Worm (Caenorhabditis elegans): Measurements from ENCODE around the gene wht-3.

ce11 chrIII:4099884-4100596 is 51.4 kb downstream of the wht-3 start:
- TF ChIP-seq M03D4.4 (tag; optimal IDR thresholded peaks at IDR 0.05), result no peak
- peak; percentile 45 for TF ChIP-seq unc-62 (GFP tag; optimal IDR thresholded peaks at IDR 0.05)
- no peak for TF ChIP-seq elt-3 (tag; optimal IDR thresholded peaks at IDR 0.05)
- no peak for TF ChIP-seq unc-39 (tag; optimal IDR thresholded peaks at IDR 0.05)
- no peak for TF ChIP-seq hlh-1 (tag; optimal IDR thresholded peaks at IDR 0.05)
- no peak for TF ChIP-seq sem-2 (GFP tag; optimal IDR thresholded peaks at IDR 0.05)
- TF ChIP-seq ztf-11 (tag; optimal IDR thresholded peaks at IDR 0.05), result no peak
- TF ChIP-seq blmp-1 (tag; optimal IDR thresholded peaks at IDR 0.05), result peak; percentile 64
